Fruit fly (Drosophila melanogaster) whole organism, wandering third instar larva: ENCODE results near the gene Bub3.

Source experiments
- Abd-B ChIP-seq: fragments of >200 bp; optimal IDR thresholded peaks from 2 replicates; lab custom pipeline; 2017; ENCODE audit warnings: missing biosample characterization, missing genetic modification characterization
- CG9705 ChIP-seq: fragments of 200-800 bp; sonication (Bioruptor generic); optimal IDR thresholded peaks from 2 replicates; lab custom pipeline; 2018; ENCODE audit warnings: missing biosample characterization, mild to moderate bottlenecking, missing genetic modification characterization
- CrebA ChIP-seq: fragments of 200-800 bp; sonication (Bioruptor generic); optimal IDR thresholded peaks from 2 replicates; lab custom pipeline; 2016; ENCODE audit warnings: missing biosample characterization, mild to moderate bottlenecking, missing genetic modification characterization, borderline replicate concordance
- Dfd ChIP-seq: fragments of >200 bp; optimal IDR thresholded peaks from 2 replicates; lab custom pipeline; 2017; ENCODE audit warnings: missing biosample characterization, missing genetic modification characterization
- GATAd ChIP-seq: sonication (Bioruptor generic); optimal IDR thresholded peaks from 2 replicates; lab custom pipeline; 2016; ENCODE audit warnings: missing biosample characterization, missing genetic modification characterization
- Myc ChIP-seq: fragments of >200 bp; optimal IDR thresholded peaks from 2 replicates; lab custom pipeline; 2017
- N ChIP-seq: fragments of >200 bp; optimal IDR thresholded peaks from 2 replicates; lab custom pipeline; 2018; ENCODE audit warnings: missing biosample characterization, missing external identifiers, missing genetic modification characterization
- br ChIP-seq: fragments of 200-800 bp; sonication (Bioruptor generic); optimal IDR thresholded peaks from 2 replicates; lab custom pipeline; 2016; ENCODE audit warnings: missing biosample characterization, missing genetic modification characterization
- brk ChIP-seq: fragments of 200-800 bp; sonication (Bioruptor generic); optimal IDR thresholded peaks from 2 replicates; lab custom pipeline; 2016; ENCODE audit warnings: missing biosample characterization, mild to moderate bottlenecking, missing genetic modification characterization
- h ChIP-seq: fragments of 200-800 bp; sonication (Bioruptor generic); optimal IDR thresholded peaks from 3 replicates; lab custom pipeline; 2016; ENCODE audit warnings: missing biosample characterization, mild to moderate bottlenecking, missing genetic modification characterization
- pan ChIP-seq: fragments of >200 bp; optimal IDR thresholded peaks from 2 replicates; lab custom pipeline; 2017
- psq ChIP-seq: fragments of 200-800 bp; sonication (Bioruptor generic); optimal IDR thresholded peaks from 3 replicates; lab custom pipeline; 2017; ENCODE audit warnings: missing biosample characterization, mild to moderate bottlenecking, missing genetic modification characterization, moderate library complexity
- tai ChIP-seq: sonication (Bioruptor generic); optimal IDR thresholded peaks from 2 replicates; lab custom pipeline; 2016; ENCODE audit warnings: missing biosample characterization, missing genetic modification characterization
- usp ChIP-seq: fragments of >200 bp; optimal IDR thresholded peaks from 2 replicates; lab custom pipeline; 2017; ENCODE audit warnings: missing biosample characterization, missing genetic modification characterization

DNA sequence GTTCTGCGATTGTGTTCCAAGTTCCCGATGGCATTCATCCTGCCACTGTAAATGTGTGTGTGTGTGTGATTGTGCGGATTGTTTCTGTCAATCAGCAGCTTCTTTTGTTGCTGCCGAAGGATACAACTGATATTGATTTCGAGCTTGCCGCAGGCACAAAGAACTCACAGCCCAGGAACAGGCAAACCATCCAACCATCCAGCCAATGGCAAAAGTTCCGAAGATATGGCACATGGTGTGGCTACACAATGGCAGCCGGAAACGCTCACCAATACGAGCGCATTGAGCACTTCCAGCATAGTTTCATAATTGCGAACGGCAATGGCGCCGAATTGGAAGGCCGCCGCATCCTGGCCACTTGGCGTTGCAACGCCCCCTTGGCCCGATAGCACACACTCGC lies 26.5 kb upstream of the Bub3 start:
- TF ChIP-seq GATAd (GFP tag; lab: Kevin White, UChicago) (no peak), usp (GFP tag; lab: Kevin White, UChicago) (no peak), CrebA (GFP tag; lab: Kevin White, UChicago) (no peak), tai (no peak), Myc (lab: Kevin White, UChicago) (no peak), psq (GFP tag; lab: Kevin White, UChicago) (no peak), N (GFP tag; lab: Kevin White, UChicago) (no peak), h (GFP tag; lab: Kevin White, UChicago) (no peak), brk (GFP tag; lab: Kevin White, UChicago) (no peak), CG9705 (GFP tag; lab: Kevin White, UChicago) (no peak), br (no peak), Abd-B (GFP tag; lab: Kevin White, UChicago) (no peak), Dfd (GFP tag; lab: Kevin White, UChicago) (no peak), pan (lab: Kevin White, UChicago) (no peak)
